Worm (Caenorhabditis elegans) whole organism, L4 larva: ENCODE measurements around the gene AH9.4.

Source experiments
- F10B5.3 ChIP-seq: sonication (generic microtip); optimal IDR thresholded peaks from 2 replicates; lab custom pipeline; 2016; ENCODE audit warnings: mild to moderate bottlenecking, missing genetic modification characterization, missing compliant biosample characterization
- F49E8.2 ChIP-seq: sonication (generic microtip); optimal IDR thresholded peaks from 2 replicates; lab custom pipeline; 2016; ENCODE audit warnings: missing compliant biosample characterization, mild to moderate bottlenecking, missing genetic modification characterization, borderline replicate concordance
- T20F7.1 ChIP-seq: fragments of 200-800 bp; sonication (Bioruptor generic); optimal IDR thresholded peaks from 2 replicates; lab custom pipeline; 2018; ENCODE audit warnings: mild to moderate bottlenecking, missing genetic modification characterization, missing compliant biosample characterization
- T26A8.4 ChIP-seq: fragments of 200-800 bp; sonication (Bioruptor generic); IDR thresholded peaks from 2 replicates; pipeline ENCODE4 v1.3.6; 2022; ENCODE audit warnings: missing genetic modification characterization, missing compliant biosample characterization
- Y48G9A.11 ChIP-seq: fragments of 200-800 bp; sonication (Bioruptor generic); IDR thresholded peaks from 2 replicates; pipeline ENCODE4 v1.3.6; 2022; ENCODE audit warnings: missing genetic modification reagents, missing genetic modification characterization, missing compliant biosample characterization
- ZK337.2 ChIP-seq: fragments of 200-800 bp; sonication (Bioruptor generic); IDR thresholded peaks from 2 replicates; pipeline ENCODE4 v1.3.6; 2022; ENCODE audit warnings: missing genetic modification reagents, missing genetic modification characterization, missing compliant biosample characterization
- aly-2 ChIP-seq: sonication (generic microtip); optimal IDR thresholded peaks from 2 replicates; lab custom pipeline; 2018; ENCODE audit warnings: missing biosample characterization, missing genetic modification characterization
- ama-1 ChIP-seq: fragments of 150-350 bp; optimal IDR thresholded peaks from 2 replicates; lab custom pipeline; 2014; ENCODE audit warnings: inconsistent platforms, mixed read lengths
- ceh-20 ChIP-seq: fragments of 200-800 bp; sonication (Bioruptor generic); IDR thresholded peaks from 2 replicates; pipeline ENCODE4 v1.3.6; 2022; ENCODE audit warnings: missing genetic modification reagents, missing genetic modification characterization, missing compliant biosample characterization
- ceh-28 ChIP-seq: fragments of 150-350 bp; optimal IDR thresholded peaks from 2 replicates; lab custom pipeline; 2014; ENCODE audit warnings: missing biosample characterization, missing genetic modification reagents, missing genetic modification characterization
- daf-16 ChIP-seq, 3 experiments: sonication (generic microtip); optimal IDR thresholded peaks; 2 replicates each; lab custom pipeline; 2016 to 2017; ENCODE audit warnings: missing genetic modification characterization in 3 of 3, missing genetic modification reagents in 3 of 3, mild to moderate bottlenecking in 2 of 3, missing compliant biosample characterization in 2 of 3, missing biosample characterization in 1 of 3, moderate library complexity in 1 of 3
- dmd-6 ChIP-seq: fragments of 200-800 bp; sonication (Bioruptor generic); IDR thresholded peaks from 2 replicates; pipeline ENCODE4 v1.3.6; 2022; ENCODE audit warnings: missing genetic modification reagents, missing genetic modification characterization, missing compliant biosample characterization
- dpl-1 ChIP-seq: fragments of 150-350 bp; optimal IDR thresholded peaks from 2 replicates; lab custom pipeline; 2014; ENCODE audit warnings: missing biosample characterization, missing genetic modification reagents, missing genetic modification characterization
- dve-1 ChIP-seq: sonication (generic microtip); optimal IDR thresholded peaks from 2 replicates; lab custom pipeline; 2017; ENCODE audit warnings: antibody characterized with exemption, mild to moderate bottlenecking, missing genetic modification characterization, missing compliant biosample characterization; ENCODE audit not compliant: insufficient read depth
- egl-27 ChIP-seq: sonication (generic microtip); optimal IDR thresholded peaks from 3 replicates; lab custom pipeline; 2017; ENCODE audit warnings: missing biosample characterization, missing genetic modification reagents, missing genetic modification characterization
- egl-43 ChIP-seq: fragments of 200-800 bp; sonication (Bioruptor generic); IDR thresholded peaks from 2 replicates; pipeline ENCODE4 v1.3.6; 2022; ENCODE audit warnings: missing genetic modification reagents, missing genetic modification characterization, missing compliant biosample characterization
- fos-1 ChIP-seq: fragments of 150-350 bp; optimal IDR thresholded peaks from 2 replicates; lab custom pipeline; 2014; ENCODE audit warnings: missing biosample characterization, missing genetic modification characterization
- hlh-11 ChIP-seq: fragments of 200-800 bp; sonication (Bioruptor generic); optimal IDR thresholded peaks from 2 replicates; lab custom pipeline; 2018; ENCODE audit warnings: mild to moderate bottlenecking, missing genetic modification characterization, missing compliant biosample characterization
- hlh-30 ChIP-seq: sonication (generic microtip); optimal IDR thresholded peaks from 2 replicates; lab custom pipeline; 2017; ENCODE audit warnings: antibody characterized with exemption, mild to moderate bottlenecking, missing genetic modification characterization, missing compliant biosample characterization; ENCODE audit not compliant: insufficient read depth
- jun-1 ChIP-seq: fragments of 150-350 bp; optimal IDR thresholded peaks from 2 replicates; lab custom pipeline; 2014; ENCODE audit warnings: missing biosample characterization, missing genetic modification reagents, missing genetic modification characterization
- lim-7 ChIP-seq: fragments of 200-800 bp; sonication (Bioruptor generic); IDR thresholded peaks from 2 replicates; pipeline ENCODE4 v1.3.6; 2022; ENCODE audit warnings: missing genetic modification characterization, missing compliant biosample characterization
- lin-1 ChIP-seq: fragments of 200-800 bp; sonication (Bioruptor generic); IDR thresholded peaks from 2 replicates; pipeline ENCODE4 v1.3.6; 2022; ENCODE audit warnings: missing genetic modification reagents, missing genetic modification characterization, missing compliant biosample characterization
- lin-29 ChIP-seq: fragments of 200-800 bp; sonication (Bioruptor generic); IDR thresholded peaks from 2 replicates; pipeline ENCODE4 v1.3.6; 2022; ENCODE audit warnings: missing genetic modification reagents, missing genetic modification characterization, missing compliant biosample characterization
- lin-38 ChIP-seq: fragments of 200-800 bp; sonication (Bioruptor generic); IDR thresholded peaks from 2 replicates; pipeline ENCODE4 v1.3.6; 2022; ENCODE audit warnings: missing genetic modification reagents, missing genetic modification characterization, missing compliant biosample characterization
- lir-3 ChIP-seq: sonication (generic microtip); optimal IDR thresholded peaks from 2 replicates; lab custom pipeline; 2016; ENCODE audit warnings: mild to moderate bottlenecking, missing genetic modification characterization, missing compliant biosample characterization
- lsy-2 ChIP-seq, 2 experiments: fragments of 150-350 bp in 1 of 2; sonication (generic microtip) in 1 of 2; optimal IDR thresholded peaks; 2 replicates each; lab custom pipeline; 2014 to 2017; ENCODE audit warnings: missing biosample characterization in 2 of 2, missing genetic modification characterization in 2 of 2
- madf-5 ChIP-seq, 2 experiments: fragments of 200-800 bp; sonication (Bioruptor generic); IDR thresholded peaks; 2 replicates each; pipeline ENCODE4 v1.3.6; 2022; ENCODE audit warnings: missing compliant biosample characterization in 2 of 2, missing genetic modification characterization in 2 of 2
- mdl-1 ChIP-seq, 2 experiments: fragments of 150-350 bp in 1 of 2; sonication (generic microtip) in 1 of 2; optimal IDR thresholded peaks; 2 replicates each; lab custom pipeline; 2014 to 2017; ENCODE audit warnings: missing biosample characterization in 2 of 2, missing genetic modification characterization in 2 of 2
- mdt-29 ChIP-seq: fragments of 200-800 bp; sonication (Bioruptor generic); IDR thresholded peaks from 2 replicates; pipeline ENCODE4 v1.3.6; 2022; ENCODE audit warnings: missing genetic modification reagents, missing genetic modification characterization, missing compliant biosample characterization
- mep-1 ChIP-seq: fragments of 150-350 bp; sonication (generic microtip); optimal IDR thresholded peaks from 3 replicates; lab custom pipeline; 2014; ENCODE audit warnings: missing biosample characterization, missing genetic modification characterization
- mes-2 ChIP-seq: sonication (generic microtip); optimal IDR thresholded peaks from 2 replicates; lab custom pipeline; 2016; ENCODE audit warnings: missing genotype, mild to moderate bottlenecking, missing genetic modification characterization, missing compliant biosample characterization; ENCODE audit not compliant: poor library complexity, severe bottlenecking
- nhr-10 ChIP-seq: fragments of 150-350 bp; optimal IDR thresholded peaks from 2 replicates; lab custom pipeline; 2014; ENCODE audit warnings: missing biosample characterization, missing genetic modification characterization
- nhr-28 ChIP-seq: fragments of 150-350 bp; optimal IDR thresholded peaks from 2 replicates; lab custom pipeline; 2014; ENCODE audit warnings: missing biosample characterization, missing genetic modification characterization
- rbr-2 ChIP-seq: sonication (generic microtip); optimal IDR thresholded peaks from 2 replicates; lab custom pipeline; 2016; ENCODE audit warnings: missing genotype, missing genetic modification characterization, missing compliant biosample characterization
- set-16 ChIP-seq: fragments of 200-800 bp; sonication (Bioruptor generic); IDR thresholded peaks from 2 replicates; pipeline ENCODE4 v1.3.6; 2022; ENCODE audit warnings: missing genetic modification reagents, missing genetic modification characterization, missing compliant biosample characterization
- snpc-1.2 ChIP-seq: fragments of 200-800 bp; sonication (Bioruptor generic); IDR thresholded peaks from 2 replicates; pipeline ENCODE4 v1.3.6; 2022; ENCODE audit warnings: missing genetic modification reagents, missing genetic modification characterization, missing compliant biosample characterization
- zfp-3 ChIP-seq: fragments of 200-800 bp; sonication (Bioruptor generic); conservative IDR thresholded peaks from 2 replicates; pipeline ENCODE4 v1.3.6; 2022; ENCODE audit warnings: missing genetic modification reagents, missing genetic modification characterization, missing compliant biosample characterization

AH9.4 gene

ce11 chrX:2237438-2237961, 36.6 kb downstream of the AH9.4 start, which contains the start of gene vha-15 (continued):
- no peak for TF ChIP-seq set-16 (GFP tag; lab: Robert Waterston, UW)
- no peak for TF ChIP-seq Y48G9A.11 (GFP tag; lab: Robert Waterston, UW)
- TF ChIP-seq lin-29, result no peak
- no peak for TF ChIP-seq egl-43 (GFP tag; lab: Robert Waterston, UW)
- peak; percentile 82 for TF ChIP-seq rbr-2 (tag; lab: Kevin White, UChicago)
- TF ChIP-seq madf-5 (GFP tag; IDR thresholded peaks at IDR 0.05; lab: Robert Waterston, UW), result no peak
- no peak for TF ChIP-seq lir-3 (tag; lab: Kevin White, UChicago)
- peak in 1 of 2 experiments; percentile 60 for TF ChIP-seq mdl-1 (tag; optimal IDR thresholded peaks at IDR 0.05; lab: Kevin White, UChicago)
- no peak for TF ChIP-seq nhr-10 (tag; lab: Kevin White, UChicago)
- no peak for TF ChIP-seq T26A8.4 (GFP tag; lab: Robert Waterston, UW)
- TF ChIP-seq jun-1, result no peak
- no peak for TF ChIP-seq fos-1
- TF ChIP-seq lin-1 (GFP tag; lab: Robert Waterston, UW), result no peak
- no peak for TF ChIP-seq ZK337.2 (GFP tag; lab: Robert Waterston, UW)
- TF ChIP-seq aly-2 (tag; lab: Kevin White, UChicago), result no peak
- TF ChIP-seq dmd-6 (GFP tag; lab: Robert Waterston, UW), result peak; percentile 66
- TF ChIP-seq lim-7, result no peak
- no peak for TF ChIP-seq egl-27
- no peak for TF ChIP-seq ceh-20
- no peak for TF ChIP-seq snpc-1.2
- no peak for TF ChIP-seq F49E8.2 (tag; lab: Kevin White, UChicago)

- TF ChIP-seq snpc-1.2 (no peak), nhr-28 (tag; lab: Kevin White, UChicago) (peak; percentile 10), dpl-1 (GFP tag; lab: Kevin White, UChicago) (peak; percentile 33), lin-29 (no peak), ama-1 (lab: Kevin White, UChicago) (no peak), lin-38 (GFP tag; lab: Robert Waterston, UW) (no peak), mdt-29 (GFP tag; lab: Robert Waterston, UW) (no peak), lsy-2 (tag; optimal IDR thresholded peaks at IDR 0.05; lab: Kevin White, UChicago) (peak in 1 of 2 experiments; percentile 79), F10B5.3 (tag; lab: Kevin White, UChicago) (no peak), zfp-3 (GFP tag; lab: Robert Waterston, UW) (no peak), mep-1 (peak; percentile 64), ZK337.2 (GFP tag; lab: Robert Waterston, UW) (no peak), aly-2 (tag; lab: Kevin White, UChicago) (no peak), hlh-30 (tag; lab: Kevin White, UChicago) (peak; percentile 77), rbr-2 (tag; lab: Kevin White, UChicago) (peak; percentile 32), dve-1 (tag; lab: Kevin White, UChicago) (peak; percentile 72), hlh-11 (tag; lab: Kevin White, UChicago) (peak; percentile 56), egl-43 (GFP tag; lab: Robert Waterston, UW) (no peak), ceh-28 (tag; lab: Kevin White, UChicago) (no peak), dmd-6 (GFP tag; lab: Robert Waterston, UW) (0 out of 2 replicates have a peak, but pooled peaks have one; percentile 9), lim-7 (no peak), daf-16 (GFP tag; optimal IDR thresholded peaks at IDR 0.05; lab: Kevin White, UChicago) (no peak), daf-16 (tag; optimal IDR thresholded peaks at IDR 0.05; lab: Kevin White, UChicago) (peak; percentile 52), T20F7.1 (GFP tag; lab: Kevin White, UChicago) (no peak), ceh-20 (no peak), mes-2 (tag; lab: Kevin White, UChicago) (peak; percentile 57)
- TF ChIP-seq, all 104 proteins: peak for 11
Measured at ce11 chrX:2233929-2234328, 40.2 kb downstream of the AH9.4 start, which contains the start of gene T14F9.2. Gene T14F9.2, plus strand, starts transcription at chrX:2234324.
